Fruit fly (Drosophila melanogaster) whole organism, embryonic: ENCODE measurements around the gene LysRS.
A peak's percentile ranks its signal among the peaks of the same experiment; 100 is the strongest.

Experiments used
- BtbVII ChIP-seq: fragments of 200-800 bp; sonication (Bioruptor generic); optimal IDR thresholded peaks from 3 replicates; lab custom pipeline; 2017; ENCODE audit warnings: missing biosample characterization, mild to moderate bottlenecking, missing genetic modification characterization
- CG11504 ChIP-seq: fragments of 200-800 bp; sonication (Bioruptor generic); optimal IDR thresholded peaks from 3 replicates; lab custom pipeline; 2019; ENCODE audit warnings: missing biosample characterization, mild to moderate bottlenecking, missing genetic modification characterization, moderate library complexity
- CG14860 ChIP-seq: fragments of 200-800 bp; sonication (Bioruptor generic); IDR thresholded peaks from 3 replicates; pipeline ENCODE4 v1.3.6; 2022; ENCODE audit warnings: missing biosample characterization, missing genetic modification characterization; ENCODE audit not compliant: partially characterized antibody
- CG15601 ChIP-seq: fragments of 200-800 bp; sonication (Bioruptor generic); optimal IDR thresholded peaks from 3 replicates; lab custom pipeline; 2019; ENCODE audit warnings: missing biosample characterization, mild to moderate bottlenecking, missing genetic modification characterization, moderate library complexity
- CG16863 ChIP-seq: fragments of 200-800 bp; sonication (Bioruptor generic); optimal IDR thresholded peaks from 3 replicates; lab custom pipeline; 2016; ENCODE audit warnings: missing biosample characterization, missing genetic modification characterization
- CG18262 ChIP-seq: fragments of 200-800 bp; optimal IDR thresholded peaks from 3 replicates; lab custom pipeline; 2019; ENCODE audit warnings: missing biosample characterization, mild to moderate bottlenecking, missing genetic modification characterization, moderate library complexity
- CG18476 ChIP-seq: fragments of 200-800 bp; sonication (Bioruptor generic); optimal IDR thresholded peaks from 2 replicates; lab custom pipeline; 2016; ENCODE audit warnings: missing biosample characterization, mild to moderate bottlenecking, missing genetic modification characterization
- CG2678 ChIP-seq: fragments of 200-800 bp; sonication (Bioruptor generic); optimal IDR thresholded peaks from 3 replicates; lab custom pipeline; 2019; ENCODE audit warnings: missing biosample characterization, mild to moderate bottlenecking, missing genetic modification characterization, moderate library complexity
- CG30431 ChIP-seq: fragments of 200-800 bp; sonication (Bioruptor generic); optimal IDR thresholded peaks from 2 replicates; lab custom pipeline; 2017; ENCODE audit warnings: missing biosample characterization, missing genetic modification characterization
- CG31365 ChIP-seq: fragments of 200-800 bp; sonication (Bioruptor generic); optimal IDR thresholded peaks from 2 replicates; lab custom pipeline; 2018; ENCODE audit warnings: missing biosample characterization, mild to moderate bottlenecking, missing genetic modification characterization
- CG32772 ChIP-seq: fragments of 200-800 bp; sonication (Bioruptor generic); IDR thresholded peaks from 2 replicates; pipeline ENCODE4 v1.3.6; 2022; ENCODE audit warnings: missing biosample characterization, missing genetic modification characterization
- CG33213 ChIP-seq: fragments of 200-800 bp; sonication (Bioruptor generic); optimal IDR thresholded peaks from 3 replicates; lab custom pipeline; 2016; ENCODE audit warnings: missing biosample characterization, missing genetic modification characterization
- CG3838 ChIP-seq: fragments of 200-800 bp; sonication (Bioruptor generic); optimal IDR thresholded peaks from 3 replicates; lab custom pipeline; 2016; ENCODE audit warnings: missing biosample characterization, missing genetic modification characterization
- CG4730 ChIP-seq: fragments of 200-800 bp; sonication (Bioruptor generic); IDR thresholded peaks from 2 replicates; pipeline ENCODE4 v1.3.6; 2022; ENCODE audit warnings: missing biosample characterization, missing genetic modification characterization
- CG6254 ChIP-seq: fragments of 200-800 bp; sonication (Bioruptor generic); optimal IDR thresholded peaks from 3 replicates; lab custom pipeline; 2017; ENCODE audit warnings: mild to moderate bottlenecking, missing biosample characterization, missing genetic modification reagents, missing genetic modification characterization
- CG6272 ChIP-seq: fragments of 200-800 bp; sonication (Bioruptor generic); IDR thresholded peaks from 2 replicates; pipeline ENCODE4 v1.3.6; 2022; ENCODE audit warnings: missing biosample characterization, missing genetic modification characterization
- CG6689 ChIP-seq: fragments of 200-800 bp; sonication (Bioruptor generic); IDR thresholded peaks from 2 replicates; pipeline ENCODE4 v1.3.6; 2022; ENCODE audit warnings: missing biosample characterization, missing genetic modification characterization
- CG6765 ChIP-seq: fragments of 200-800 bp; sonication (Bioruptor generic); optimal IDR thresholded peaks from 3 replicates; lab custom pipeline; 2017; ENCODE audit warnings: missing biosample characterization, mild to moderate bottlenecking, missing genetic modification characterization
- CG6813 ChIP-seq: fragments of 200-800 bp; sonication (Bioruptor generic); optimal IDR thresholded peaks from 2 replicates; lab custom pipeline; 2017; ENCODE audit warnings: missing biosample characterization, missing genetic modification characterization, mild to moderate bottlenecking, moderate library complexity, missing genetic modification reagents
- CG7839 ChIP-seq: fragments of 200-800 bp; sonication (Bioruptor generic); optimal IDR thresholded peaks from 3 replicates; lab custom pipeline; 2018; ENCODE audit warnings: missing biosample characterization, mild to moderate bottlenecking, missing genetic modification characterization, moderate library complexity
- CG7963 ChIP-seq: fragments of 200-800 bp; sonication (Bioruptor generic); IDR thresholded peaks from 3 replicates; pipeline ENCODE4 v1.3.6; 2022; ENCODE audit warnings: missing biosample characterization, missing genetic modification characterization; ENCODE audit not compliant: partially characterized antibody
- Chrac-16 ChIP-seq: fragments of 200-800 bp; sonication (Bioruptor generic); optimal IDR thresholded peaks from 3 replicates; lab custom pipeline; 2016; ENCODE audit warnings: missing biosample characterization, missing genetic modification characterization
- D19B ChIP-seq: fragments of 200-800 bp; sonication (Bioruptor generic); optimal IDR thresholded peaks from 2 replicates; lab custom pipeline; 2017; ENCODE audit warnings: missing biosample characterization, mild to moderate bottlenecking, missing genetic modification characterization
- Dip2 ChIP-seq: fragments of 200-800 bp; sonication (Bioruptor generic); IDR thresholded peaks from 2 replicates; pipeline ENCODE4 v1.3.6; 2022; ENCODE audit warnings: missing biosample characterization, missing genetic modification characterization
- Dref ChIP-seq: fragments of 200-800 bp; sonication (Bioruptor generic); IDR thresholded peaks from 2 replicates; pipeline ENCODE4 v1.3.6; 2022; ENCODE audit warnings: missing biosample characterization, missing genetic modification characterization
- Fer1 ChIP-seq: fragments of 200-800 bp; sonication (Bioruptor generic); optimal IDR thresholded peaks from 2 replicates; lab custom pipeline; 2017; ENCODE audit warnings: missing biosample characterization, mild to moderate bottlenecking, missing genetic modification characterization
- Nf-YC ChIP-seq: fragments of 200-800 bp; optimal IDR thresholded peaks from 3 replicates; lab custom pipeline; 2019; ENCODE audit warnings: missing biosample characterization, mild to moderate bottlenecking, missing genetic modification characterization, moderate library complexity
- Oaz ChIP-seq: fragments of 200-800 bp; sonication (Bioruptor generic); IDR thresholded peaks from 2 replicates; pipeline ENCODE4 v1.3.6; 2022; ENCODE audit warnings: missing biosample characterization, missing genetic modification characterization
- Oli ChIP-seq: fragments of 200-800 bp; sonication (Bioruptor generic); optimal IDR thresholded peaks from 2 replicates; lab custom pipeline; 2018; ENCODE audit warnings: missing biosample characterization, mild to moderate bottlenecking, missing genetic modification characterization, moderate library complexity
- Scr ChIP-seq: fragments of 200-800 bp; sonication (Bioruptor generic); IDR thresholded peaks from 2 replicates; pipeline ENCODE4 v1.3.6; 2022; ENCODE audit warnings: missing biosample characterization, missing genetic modification characterization; ENCODE audit not compliant: partially characterized antibody
- Six4 ChIP-seq: fragments of 200-800 bp; sonication (Bioruptor generic); optimal IDR thresholded peaks from 2 replicates; lab custom pipeline; 2016; ENCODE audit warnings: missing biosample characterization, missing genetic modification characterization
- Ssrp ChIP-seq: fragments of 200-800 bp; sonication (Bioruptor generic); optimal IDR thresholded peaks from 2 replicates; lab custom pipeline; 2018; ENCODE audit warnings: missing biosample characterization, mild to moderate bottlenecking, missing genetic modification characterization, moderate library complexity
- bab2 ChIP-seq: fragments of 200-800 bp; sonication (Bioruptor generic); optimal IDR thresholded peaks from 2 replicates; lab custom pipeline; 2016; ENCODE audit warnings: missing biosample characterization, missing genetic modification characterization
- bcd ChIP-seq: fragments of 200-800 bp; sonication (Bioruptor generic); optimal IDR thresholded peaks from 2 replicates; lab custom pipeline; 2017; ENCODE audit warnings: missing biosample characterization, mild to moderate bottlenecking, missing genetic modification characterization
- en ChIP-seq: fragments of 200-800 bp; sonication (Bioruptor generic); optimal IDR thresholded peaks from 2 replicates; lab custom pipeline; 2016; ENCODE audit warnings: missing biosample characterization, missing genetic modification characterization
- eve ChIP-seq, 2 experiments: fragments of >200 bp; optimal IDR thresholded peaks; 2 replicates each; lab custom pipeline; 2017; ENCODE audit warnings: missing biosample characterization in 2 of 2, missing genetic modification characterization in 2 of 2
- fd3F ChIP-seq: fragments of 200-800 bp; sonication (Bioruptor generic); optimal IDR thresholded peaks from 2 replicates; lab custom pipeline; 2018; ENCODE audit warnings: missing biosample characterization, mild to moderate bottlenecking, missing genetic modification characterization, moderate library complexity
- gcm ChIP-seq: fragments of 200-800 bp; sonication (Bioruptor generic); optimal IDR thresholded peaks from 2 replicates; lab custom pipeline; 2019; ENCODE audit warnings: missing biosample characterization, mild to moderate bottlenecking, missing genetic modification characterization, moderate library complexity
- hth ChIP-seq: fragments of >200 bp; optimal IDR thresholded peaks from 2 replicates; lab custom pipeline; 2017; ENCODE audit warnings: inconsistent platforms
- jigr1 ChIP-seq: fragments of 200-800 bp; sonication (Bioruptor generic); IDR thresholded peaks from 3 replicates; pipeline ENCODE4 v1.3.6; 2022; ENCODE audit warnings: missing biosample characterization, missing genetic modification characterization
- kay ChIP-seq: fragments of 200-800 bp; sonication (Bioruptor generic); optimal IDR thresholded peaks from 2 replicates; lab custom pipeline; 2016; ENCODE audit warnings: missing biosample characterization, missing genetic modification characterization
- nerfin-2 ChIP-seq: fragments of 200-800 bp; sonication (Bioruptor generic); IDR thresholded peaks from 2 replicates; pipeline ENCODE4 v1.3.6; 2022; ENCODE audit warnings: missing biosample characterization, missing genetic modification characterization; ENCODE audit not compliant: partially characterized antibody
- org-1 ChIP-seq: fragments of 200-800 bp; sonication (Bioruptor generic); optimal IDR thresholded peaks from 2 replicates; lab custom pipeline; 2017; ENCODE audit warnings: missing biosample characterization, missing genetic modification characterization
- pita ChIP-seq: fragments of 200-800 bp; sonication (Bioruptor generic); optimal IDR thresholded peaks from 2 replicates; lab custom pipeline; 2017; ENCODE audit warnings: missing biosample characterization, mild to moderate bottlenecking, missing genetic modification characterization
- pum ChIP-seq: fragments of 200-800 bp; sonication (Bioruptor generic); optimal IDR thresholded peaks from 2 replicates; lab custom pipeline; 2016; ENCODE audit warnings: missing biosample characterization, missing genetic modification characterization
- repo ChIP-seq: fragments of 200-800 bp; sonication (Bioruptor generic); optimal IDR thresholded peaks from 2 replicates; lab custom pipeline; 2016; ENCODE audit warnings: missing biosample characterization, missing genetic modification characterization
- rib ChIP-seq: fragments of 200-800 bp; sonication (Bioruptor generic); IDR thresholded peaks from 2 replicates; pipeline ENCODE4 v1.3.6; 2022; ENCODE audit warnings: missing biosample characterization, missing genetic modification characterization
- seq ChIP-seq: fragments of 200-800 bp; sonication (Bioruptor generic); IDR thresholded peaks from 2 replicates; pipeline ENCODE4 v1.3.6; 2022; ENCODE audit warnings: missing biosample characterization, missing genetic modification characterization
- stwl ChIP-seq: fragments of 200-800 bp; sonication (Bioruptor generic); optimal IDR thresholded peaks from 3 replicates; lab custom pipeline; 2018; ENCODE audit warnings: missing biosample characterization, mild to moderate bottlenecking, missing genetic modification characterization, moderate library complexity
- trh ChIP-seq: fragments of 200-800 bp; sonication (Bioruptor generic); optimal IDR thresholded peaks from 2 replicates; lab custom pipeline; 2016; ENCODE audit warnings: missing biosample characterization, missing genetic modification characterization
- ttk ChIP-seq: fragments of 200-800 bp; sonication (Bioruptor generic); IDR thresholded peaks from 2 replicates; pipeline ENCODE4 v2.1.2; 2022; ENCODE audit warnings: missing biosample characterization, missing genetic modification characterization

LysRS gene

dm6 chrX:9646022-9646421 is 37.3 kb upstream of the LysRS start (continued):
- TF ChIP-seq CG2678 (tag; lab: Kevin White, UChicago) (peak; percentile 97), D19B (GFP tag; lab: Kevin White, UChicago) (peak; percentile 79), pum (GFP tag; lab: Kevin White, UChicago) (peak; percentile 97), org-1 (GFP tag; lab: Kevin White, UChicago) (peak; percentile 92), CG7963 (GFP tag; lab: Robert Waterston, UW) (no peak), Dref (GFP tag; lab: Robert Waterston, UW) (peak; percentile 35), bab2 (peak; percentile 97), Dip2 (GFP tag; lab: Robert Waterston, UW) (0 out of 2 replicates have a peak, but pooled peaks have one; percentile 49), Fer1 (GFP tag; lab: Kevin White, UChicago) (peak; percentile 97), Oli (peak; percentile 96), jigr1 (GFP tag; lab: Robert Waterston, UW) (peak; percentile 92), trh (GFP tag; lab: Kevin White, UChicago) (peak; percentile 86), Nf-YC (tag; lab: Kevin White, UChicago) (peak; percentile 83), CG14860 (GFP tag; lab: Robert Waterston, UW) (no peak), eve (GFP tag; optimal IDR thresholded peaks at IDR 0.05; lab: Kevin White, UChicago) (peak; percentile 42 to 97), bcd (GFP tag; lab: Kevin White, UChicago) (peak; percentile 96), CG18262 (tag; lab: Kevin White, UChicago) (peak; percentile 94), Six4 (peak; percentile 98), repo (GFP tag; lab: Kevin White, UChicago) (peak; percentile 97), CG30431 (GFP tag; lab: Kevin White, UChicago) (peak; percentile 94), CG31365 (peak; percentile 81), gcm (peak; percentile 97), stwl (tag; lab: Kevin White, UChicago) (peak; percentile 40), Chrac-16 (GFP tag; lab: Kevin White, UChicago) (peak; percentile 96), CG33213 (GFP tag; lab: Kevin White, UChicago) (peak; percentile 97), CG11504 (tag; lab: Kevin White, UChicago) (peak; percentile 97), Oaz (GFP tag; lab: Robert Waterston, UW) (peak; percentile 96), fd3F (peak; percentile 90), CG6272 (peak; percentile 92), rib (GFP tag; lab: Robert Waterston, UW) (peak; percentile 91), CG15601 (peak; percentile 92), Ssrp (tag; lab: Kevin White, UChicago) (peak; percentile 94), CG6254 (GFP tag; lab: Kevin White, UChicago) (peak; percentile 95), CG6689 (GFP tag; lab: Robert Waterston, UW) (peak; percentile 95), CG3838 (GFP tag; lab: Kevin White, UChicago) (peak; percentile 90), CG6765 (GFP tag; lab: Kevin White, UChicago) (peak; percentile 89), BtbVII (GFP tag; lab: Kevin White, UChicago) (peak; percentile 96), nerfin-2 (no peak), Scr (no peak), CG18476 (GFP tag; lab: Kevin White, UChicago) (peak; percentile 95), CG16863 (GFP tag; lab: Kevin White, UChicago) (peak; percentile 98), CG7839 (tag; lab: Kevin White, UChicago) (peak; percentile 97), CG6813 (GFP tag; lab: Kevin White, UChicago) (peak; percentile 96), en (GFP tag; lab: Kevin White, UChicago) (peak; percentile 96), hth (lab: Kevin White, UChicago) (no peak), ttk (GFP tag; lab: Robert Waterston, UW) (peak; percentile 96), seq (GFP tag; lab: Robert Waterston, UW) (peak; percentile 96), CG4730 (GFP tag; lab: Robert Waterston, UW) (peak; percentile 95), kay (GFP tag; lab: Kevin White, UChicago) (peak; percentile 97), pita (GFP tag; lab: Kevin White, UChicago) (no peak), CG32772 (peak; percentile 97)
